Worm (Caenorhabditis elegans) whole organism, mixed stage, embryonic: Measurements from ENCODE around the gene ttr-14.

Source experiments
- M03D4.4 ChIP-seq: sonication (generic microtip); optimal IDR thresholded peaks from 2 replicates; lab custom pipeline; 2017; ENCODE audit warnings: mild to moderate bottlenecking, missing genetic modification characterization, missing compliant biosample characterization
- bed-3 ChIP-seq: fragments of 200-800 bp; sonication (Bioruptor generic); optimal IDR thresholded peaks from 3 replicates; lab custom pipeline; 2018; ENCODE audit warnings: mild to moderate bottlenecking, missing genetic modification characterization, moderate library complexity, missing compliant biosample characterization
- blmp-1 ChIP-seq: fragments of 150-350 bp; optimal IDR thresholded peaks from 2 replicates; lab custom pipeline; 2014; ENCODE audit warnings: missing biosample characterization, missing genetic modification characterization
- ceh-43 ChIP-seq: fragments of 200-800 bp; sonication (Bioruptor generic); optimal IDR thresholded peaks from 2 replicates; lab custom pipeline; 2018; ENCODE audit warnings: mild to moderate bottlenecking, missing genetic modification characterization, moderate library complexity, missing compliant biosample characterization
- ceh-83 ChIP-seq: fragments of 200-800 bp; sonication (Bioruptor generic); optimal IDR thresholded peaks from 2 replicates; lab custom pipeline; 2018; ENCODE audit warnings: mild to moderate bottlenecking, missing genetic modification characterization, missing compliant biosample characterization
- ces-1 ChIP-seq: fragments of 150-350 bp; optimal IDR thresholded peaks from 2 replicates; lab custom pipeline; 2014; ENCODE audit warnings: missing biosample characterization, missing genetic modification reagents, missing genetic modification characterization
- cnd-1 ChIP-seq: fragments of 200-800 bp; sonication (Bioruptor generic); optimal IDR thresholded peaks from 2 replicates; lab custom pipeline; 2018; ENCODE audit warnings: mild to moderate bottlenecking, missing genetic modification characterization, missing compliant biosample characterization
- drap-1 ChIP-seq: fragments of 200-800 bp; sonication (Bioruptor generic); optimal IDR thresholded peaks from 3 replicates; lab custom pipeline; 2018; ENCODE audit warnings: mild to moderate bottlenecking, missing genetic modification characterization, missing compliant biosample characterization
- elt-1 ChIP-seq: sonication (generic microtip); optimal IDR thresholded peaks from 2 replicates; lab custom pipeline; 2017; ENCODE audit warnings: missing genetic modification characterization, mild to moderate bottlenecking, missing compliant biosample characterization, antibody characterized with exemption, moderate library complexity, borderline replicate concordance; ENCODE audit not compliant: insufficient read depth
- elt-3 ChIP-seq: fragments of 150-350 bp; optimal IDR thresholded peaks from 2 replicates; lab custom pipeline; 2014; ENCODE audit warnings: missing biosample characterization, missing genetic modification characterization
- flh-1 ChIP-seq: fragments of 200-800 bp; sonication (Bioruptor generic); optimal IDR thresholded peaks from 2 replicates; lab custom pipeline; 2018; ENCODE audit warnings: mild to moderate bottlenecking, missing genetic modification characterization, moderate library complexity, missing compliant biosample characterization
- ham-2 ChIP-seq: fragments of 200-800 bp; sonication (Bioruptor generic); optimal IDR thresholded peaks from 2 replicates; lab custom pipeline; 2018; ENCODE audit warnings: mild to moderate bottlenecking, missing genetic modification characterization, missing compliant biosample characterization
- hlh-1 ChIP-seq: fragments of 150-350 bp; optimal IDR thresholded peaks from 2 replicates; lab custom pipeline; 2014; ENCODE audit warnings: missing biosample characterization, missing genetic modification reagents, missing genetic modification characterization
- lin-13 ChIP-seq: fragments of 150-350 bp; optimal IDR thresholded peaks from 2 replicates; lab custom pipeline; 2014; ENCODE audit warnings: missing biosample characterization, missing genetic modification characterization
- lin-32 ChIP-seq: fragments of 200-800 bp; sonication (Bioruptor generic); optimal IDR thresholded peaks from 2 replicates; lab custom pipeline; 2018; ENCODE audit warnings: mild to moderate bottlenecking, missing genetic modification characterization, missing compliant biosample characterization
- mab-5 ChIP-seq: fragments of 150-350 bp; optimal IDR thresholded peaks from 2 replicates; lab custom pipeline; 2014; ENCODE audit warnings: missing biosample characterization, missing genetic modification characterization
- mep-1 ChIP-seq: fragments of 150-350 bp; optimal IDR thresholded peaks from 2 replicates; lab custom pipeline; 2017; ENCODE audit warnings: missing biosample characterization, missing genetic modification reagents, missing genetic modification characterization, inconsistent platforms
- mls-2 ChIP-seq: sonication (generic microtip); optimal IDR thresholded peaks from 2 replicates; lab custom pipeline; 2016; ENCODE audit warnings: mild to moderate bottlenecking, missing genetic modification characterization, moderate library complexity, missing compliant biosample characterization
- nhr-237 ChIP-seq: fragments of 150-350 bp; optimal IDR thresholded peaks from 2 replicates; lab custom pipeline; 2014; ENCODE audit warnings: missing biosample characterization, missing genetic modification characterization
- nhr-28 ChIP-seq: fragments of 150-350 bp; optimal IDR thresholded peaks from 2 replicates; lab custom pipeline; 2014; ENCODE audit warnings: missing biosample characterization, missing genetic modification characterization
- nhr-76 ChIP-seq: sonication (generic microtip); optimal IDR thresholded peaks from 2 replicates; lab custom pipeline; 2017; ENCODE audit warnings: missing biosample characterization, missing genetic modification characterization
- sem-2 ChIP-seq: fragments of 200-800 bp; sonication (Bioruptor generic); optimal IDR thresholded peaks from 2 replicates; lab custom pipeline; 2018; ENCODE audit warnings: mild to moderate bottlenecking, missing genetic modification characterization, missing compliant biosample characterization
- snpc-4 ChIP-seq: fragments of 150-350 bp; optimal IDR thresholded peaks from 2 replicates; lab custom pipeline; 2014; ENCODE audit warnings: missing biosample characterization, missing genetic modification characterization
- sptf-1 ChIP-seq: sonication (generic microtip); optimal IDR thresholded peaks from 2 replicates; lab custom pipeline; 2017; ENCODE audit warnings: mild to moderate bottlenecking, missing genetic modification characterization, moderate library complexity, missing compliant biosample characterization
- unc-120 ChIP-seq: sonication (generic microtip); optimal IDR thresholded peaks from 2 replicates; lab custom pipeline; 2017; ENCODE audit warnings: missing genetic modification characterization, missing compliant biosample characterization; ENCODE audit not compliant: poor library complexity, severe bottlenecking
- unc-62 ChIP-seq: fragments of 150-350 bp; optimal IDR thresholded peaks from 2 replicates; lab custom pipeline; 2014; ENCODE audit warnings: missing biosample characterization, missing genetic modification reagents, missing genetic modification characterization
- ztf-11 ChIP-seq: fragments of 150-350 bp; optimal IDR thresholded peaks from 2 replicates; lab custom pipeline; 2014; ENCODE audit warnings: missing biosample characterization, missing genetic modification characterization

The ttr-14 gene

DNA sequence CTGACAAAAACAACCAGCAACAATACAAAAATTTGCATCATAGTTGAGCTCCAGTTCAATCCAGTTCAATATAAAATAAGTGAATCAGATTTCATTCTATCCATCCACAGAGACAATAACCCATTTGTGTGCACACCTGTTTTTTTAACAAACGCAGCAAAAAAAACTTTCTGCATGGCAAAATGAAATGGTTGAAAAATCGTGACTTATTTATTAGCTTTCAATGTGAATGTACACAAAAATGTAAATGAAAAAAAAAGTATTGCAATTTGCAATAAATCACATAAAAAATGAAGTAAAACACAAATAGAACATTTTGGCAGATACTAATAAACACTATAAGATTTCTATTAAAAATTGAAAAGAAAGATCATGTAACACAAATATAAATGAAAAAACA, 7.3 kb downstream of the ttr-14 start, which contains the start of gene T05A10.6:
TSS of gene T05A10.6 (minus strand) at position 101 of the 400 bp plus-strand sequence.
- no peak for TF ChIP-seq ham-2 (GFP tag; lab: Kevin White, UChicago)
- no peak for TF ChIP-seq sptf-1 (tag; lab: Kevin White, UChicago)
- no peak for TF ChIP-seq elt-1 (tag; lab: Kevin White, UChicago)
- TF ChIP-seq blmp-1 (tag; lab: Kevin White, UChicago), result no peak
- no peak for TF ChIP-seq lin-13 (tag; lab: Kevin White, UChicago)
- TF ChIP-seq M03D4.4 (tag; lab: Kevin White, UChicago), result no peak
- TF ChIP-seq snpc-4 (tag; lab: Kevin White, UChicago), result no peak
- no peak for TF ChIP-seq ceh-43
- TF ChIP-seq bed-3 (GFP tag; lab: Kevin White, UChicago), result no peak
- TF ChIP-seq ceh-83 (GFP tag; lab: Kevin White, UChicago), result no peak
- TF ChIP-seq flh-1, result no peak
- no peak for TF ChIP-seq elt-3 (tag; lab: Kevin White, UChicago)
- TF ChIP-seq drap-1, result no peak
- no peak for TF ChIP-seq mep-1 (tag; lab: Kevin White, UChicago)
- no peak for TF ChIP-seq nhr-28
- no peak for TF ChIP-seq unc-120

DNA sequence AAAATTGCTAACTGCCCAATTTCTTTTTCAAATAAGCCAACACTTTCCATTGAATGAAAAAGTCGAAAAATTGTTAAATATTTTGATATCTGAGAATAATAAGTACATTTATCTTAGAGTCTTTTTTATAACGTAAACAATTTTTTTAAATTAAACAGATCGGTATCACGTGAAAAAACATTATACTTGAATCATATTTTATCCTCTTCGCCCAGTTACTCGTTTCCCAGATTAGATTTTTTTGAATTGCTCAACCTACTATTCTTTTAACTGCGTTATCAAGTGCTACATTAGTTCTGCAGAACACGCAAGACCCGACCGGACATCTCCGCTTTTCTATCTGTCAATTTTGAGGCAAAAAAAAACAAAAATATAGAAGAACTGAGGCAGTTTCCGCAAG, 17.1 kb downstream of the ttr-14 start, which contains the start of gene F31B12.4:
TSS of gene F31B12.4 (plus strand) at position 301 of the 400 bp plus-strand sequence.
- TF ChIP-seq bed-3 (GFP tag; lab: Kevin White, UChicago) (no peak), ceh-83 (GFP tag; lab: Kevin White, UChicago) (no peak), nhr-28 (no peak), M03D4.4 (tag; lab: Kevin White, UChicago) (no peak), cnd-1 (tag; lab: Kevin White, UChicago) (no peak), nhr-237 (tag; lab: Kevin White, UChicago) (no peak), mab-5 (no peak), sem-2 (GFP tag; lab: Kevin White, UChicago) (no peak), ces-1 (no peak), elt-3 (tag; lab: Kevin White, UChicago) (no peak), mep-1 (tag; lab: Kevin White, UChicago) (no peak), flh-1 (no peak), lin-13 (tag; lab: Kevin White, UChicago) (no peak), ham-2 (GFP tag; lab: Kevin White, UChicago) (no peak), ztf-11 (tag; lab: Kevin White, UChicago) (no peak), lin-32 (GFP tag; lab: Kevin White, UChicago) (no peak), elt-1 (tag; lab: Kevin White, UChicago) (no peak)

DNA sequence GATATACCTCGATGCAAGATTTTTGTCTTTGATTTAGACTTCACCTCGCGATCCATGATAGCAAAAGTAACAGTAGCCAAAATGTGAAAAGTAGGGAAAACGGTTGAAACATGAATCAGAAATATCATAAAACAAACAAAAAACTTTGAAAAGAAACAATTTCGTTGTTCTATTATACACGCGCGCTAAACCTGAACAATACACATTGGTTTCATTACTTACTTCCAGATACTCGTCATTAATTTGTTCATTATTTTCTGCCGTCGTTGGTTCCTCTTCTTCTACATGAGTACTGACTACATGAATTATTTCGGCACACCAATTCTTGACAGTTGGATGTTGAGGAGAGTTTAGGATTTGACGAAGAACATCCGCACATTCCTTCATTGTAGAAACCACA, 33.2 kb downstream of the ttr-14 start, which contains the start of gene F31B12.3:
TSS of gene F31B12.3 (minus strand) at position 101 of the 400 bp plus-strand sequence.
- TF ChIP-seq ztf-11 (tag; lab: Kevin White, UChicago) (no peak), ces-1 (no peak), unc-120 (no peak), ham-2 (GFP tag; lab: Kevin White, UChicago) (no peak), unc-62 (GFP tag; lab: Kevin White, UChicago) (no peak), ceh-83 (GFP tag; lab: Kevin White, UChicago) (no peak), lin-32 (GFP tag; lab: Kevin White, UChicago) (no peak), snpc-4 (tag; lab: Kevin White, UChicago) (no peak), sptf-1 (tag; lab: Kevin White, UChicago) (no peak), nhr-28 (no peak), nhr-237 (tag; lab: Kevin White, UChicago) (no peak), blmp-1 (tag; lab: Kevin White, UChicago) (no peak), nhr-76 (tag; lab: Kevin White, UChicago) (no peak)

DNA sequence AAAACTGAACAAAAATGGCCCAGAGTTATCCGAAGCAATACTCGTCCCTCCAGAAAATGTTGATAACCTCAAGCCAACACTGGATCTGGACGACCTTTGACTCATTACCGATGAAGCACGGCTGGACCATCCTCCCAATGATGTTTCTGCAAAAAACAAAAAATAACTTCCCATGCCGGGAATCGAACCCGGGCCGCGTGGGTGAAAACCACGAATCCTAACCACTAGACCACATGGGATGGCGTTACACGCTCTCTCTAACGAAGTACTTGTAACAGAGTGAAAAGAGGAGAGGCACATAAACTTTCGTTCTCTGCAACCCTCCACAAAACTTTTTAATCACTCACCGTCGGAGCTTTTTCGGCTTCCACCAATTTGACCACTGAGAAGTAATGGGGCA, 33.9 kb downstream of the ttr-14 start:
- TF ChIP-seq sem-2 (GFP tag; lab: Kevin White, UChicago) (peak; percentile 38), lin-13 (tag; lab: Kevin White, UChicago) (no peak), mls-2 (tag; lab: Kevin White, UChicago) (peak; percentile 70), blmp-1 (tag; lab: Kevin White, UChicago) (no peak), ceh-83 (GFP tag; lab: Kevin White, UChicago) (peak; percentile 75), hlh-1 (tag; lab: Kevin White, UChicago) (peak; percentile 22), nhr-28 (no peak), drap-1 (peak; percentile 67), cnd-1 (tag; lab: Kevin White, UChicago) (peak; percentile 64), M03D4.4 (tag; lab: Kevin White, UChicago) (peak; percentile 71), ham-2 (GFP tag; lab: Kevin White, UChicago) (peak; percentile 28), unc-120 (peak; percentile 40), sptf-1 (tag; lab: Kevin White, UChicago) (peak; percentile 77), ces-1 (no peak), bed-3 (GFP tag; lab: Kevin White, UChicago) (peak; percentile 25)

DNA sequence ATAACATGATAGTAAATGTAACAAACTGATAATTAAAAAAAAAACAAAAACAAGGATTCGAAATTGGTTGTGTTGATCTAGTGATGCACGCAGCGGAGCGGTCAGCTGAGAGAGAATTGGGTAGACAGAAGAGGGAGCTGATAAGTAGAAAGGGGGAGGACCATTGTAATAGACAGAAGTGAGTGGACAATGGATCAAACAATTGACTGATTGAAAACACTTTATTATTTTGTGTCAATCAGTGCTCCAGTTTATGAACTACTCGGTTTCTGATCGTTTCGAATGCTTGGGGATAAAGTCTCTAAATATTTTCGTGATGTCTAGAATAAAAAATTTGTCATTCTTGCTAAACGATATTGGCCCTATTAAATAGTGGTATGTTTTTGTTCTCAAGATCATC, 47.3 kb downstream of the ttr-14 start:
- TF ChIP-seq unc-62 (GFP tag; lab: Kevin White, UChicago) (peak; percentile 67), nhr-76 (tag; lab: Kevin White, UChicago) (no peak), hlh-1 (tag; lab: Kevin White, UChicago) (peak; percentile 31), cnd-1 (tag; lab: Kevin White, UChicago) (no peak)
- TF ChIP-seq, all 35 proteins: peak for 2
